Worm (Caenorhabditis elegans): Measurements from ENCODE around the gene W07A12.8.

DNA sequence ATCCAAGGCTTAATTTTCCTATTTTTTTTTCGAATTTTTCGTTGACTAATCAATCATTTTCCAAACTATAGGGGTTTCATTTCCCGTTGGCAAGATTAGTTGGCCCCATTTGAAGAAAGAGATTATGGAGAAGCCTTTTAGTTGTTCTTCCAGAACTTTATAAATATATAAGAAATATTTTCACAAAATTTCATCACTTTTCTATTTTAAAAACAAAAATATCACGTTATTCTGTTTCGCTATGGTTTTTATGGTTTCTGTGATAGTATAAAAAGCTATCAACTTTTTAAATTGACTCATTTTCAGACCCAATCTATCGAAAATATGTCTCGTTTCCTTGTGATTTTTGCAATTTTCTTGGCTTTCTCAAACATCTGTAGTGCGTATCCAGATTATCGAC lies 29.7 kb downstream of the W07A12.8 start, which contains the start of gene nlp-78:
- TF ChIP-seq unc-42 (tag; optimal IDR thresholded peaks at IDR 0.05) = no peak
- no peak for TF ChIP-seq unc-55 (GFP tag; optimal IDR thresholded peaks at IDR 0.05)
- no peak for TF ChIP-seq hlh-13 (GFP tag; optimal IDR thresholded peaks at IDR 0.05)
- TF ChIP-seq rnt-1 (tag; optimal IDR thresholded peaks at IDR 0.05) = no peak
- TF ChIP-seq nhr-11 (tag; optimal IDR thresholded peaks at IDR 0.05) = no peak
- no peak for TF ChIP-seq ama-1 (optimal IDR thresholded peaks at IDR 0.05)
- no peak for TF ChIP-seq mec-3 (tag; optimal IDR thresholded peaks at IDR 0.05; ENCODE audit: borderline replicate concordance)
- TF ChIP-seq ceh-31 (tag; optimal IDR thresholded peaks at IDR 0.05) = no peak

All from whole organism, late embryonic.